Worm (Caenorhabditis elegans) whole organism, L2 larva: ENCODE results near the gene dhs-11.

ENCODE experiments used
- R02D3.7 ChIP-seq: fragments of 150-350 bp; optimal IDR thresholded peaks from 2 replicates; lab custom pipeline; 2014; ENCODE audit warnings: missing biosample characterization, missing genetic modification characterization
- aly-2 ChIP-seq: fragments of 150-350 bp; optimal IDR thresholded peaks from 2 replicates; lab custom pipeline; 2014; ENCODE audit warnings: missing biosample characterization, missing genetic modification characterization
- elt-1 ChIP-seq: fragments of 150-350 bp; optimal IDR thresholded peaks from 2 replicates; lab custom pipeline; 2014; ENCODE audit warnings: missing biosample characterization, missing genetic modification characterization
- nhr-12 ChIP-seq: fragments of 150-350 bp; optimal IDR thresholded peaks from 2 replicates; lab custom pipeline; 2014; ENCODE audit warnings: missing biosample characterization, missing genetic modification characterization
- unc-39 ChIP-seq: fragments of 150-350 bp; optimal IDR thresholded peaks from 2 replicates; lab custom pipeline; 2014; ENCODE audit warnings: missing biosample characterization, missing genetic modification characterization

- TF ChIP-seq unc-39 (tag; lab: Kevin White, UChicago) = no peak
- TF ChIP-seq R02D3.7 (tag; lab: Kevin White, UChicago) = no peak
- no peak for TF ChIP-seq aly-2 (tag; lab: Kevin White, UChicago)
- no peak for TF ChIP-seq elt-1 (tag; lab: Kevin White, UChicago)
- no peak for TF ChIP-seq nhr-12
Observed at ce11 chrIII:10600138-10600626, 42.5 kb downstream of the dhs-11 start, which contains the start of gene epg-6.
